Fruit fly (Drosophila melanogaster) whole organism, pupa: ENCODE results near the gene rasp.
A peak's percentile ranks its signal among the peaks of the same experiment; 100 is the strongest.

ENCODE experiments used
- CG10348 ChIP-seq: fragments of 200-800 bp; sonication (Bioruptor generic); IDR thresholded peaks from 2 replicates; pipeline ENCODE4 v1.3.6; 2022; ENCODE audit warnings: missing biosample characterization, missing genetic modification characterization
- CG12605 ChIP-seq: fragments of 200-800 bp; sonication (Bioruptor generic); IDR thresholded peaks from 2 replicates; pipeline ENCODE4 v1.3.6; 2022; ENCODE audit warnings: missing biosample characterization, missing genetic modification characterization
- CG14655 ChIP-seq: fragments of 200-800 bp; sonication (Bioruptor generic); optimal IDR thresholded peaks from 3 replicates; lab custom pipeline; 2017; ENCODE audit warnings: mild to moderate bottlenecking, missing biosample characterization, missing genetic modification reagents, missing genetic modification characterization
- CG32121 ChIP-seq: fragments of 200-800 bp; sonication (Bioruptor generic); IDR thresholded peaks from 2 replicates; pipeline ENCODE4 v1.3.6; 2022; ENCODE audit warnings: missing biosample characterization, missing genetic modification characterization
- CG8159 ChIP-seq: fragments of 200-800 bp; sonication (Bioruptor generic); optimal IDR thresholded peaks from 3 replicates; lab custom pipeline; 2018; ENCODE audit warnings: missing biosample characterization, mild to moderate bottlenecking, missing genetic modification characterization, moderate library complexity
- D1 ChIP-seq: fragments of 200-800 bp; sonication (Bioruptor generic); optimal IDR thresholded peaks from 2 replicates; lab custom pipeline; 2018; ENCODE audit warnings: missing biosample characterization, mild to moderate bottlenecking, missing genetic modification characterization, moderate library complexity
- EcR ChIP-seq: fragments of 200-800 bp; sonication (Bioruptor generic); optimal IDR thresholded peaks from 3 replicates; lab custom pipeline; 2019; ENCODE audit warnings: missing biosample characterization, missing genetic modification characterization, mild to moderate bottlenecking, moderate library complexity, missing genetic modification reagents
- Pif1A ChIP-seq: fragments of 200-800 bp; sonication (Bioruptor generic); optimal IDR thresholded peaks from 3 replicates; lab custom pipeline; 2016; ENCODE audit warnings: missing biosample characterization, missing genetic modification characterization
- Pif1B ChIP-seq: fragments of 200-800 bp; sonication (Bioruptor generic); optimal IDR thresholded peaks from 3 replicates; lab custom pipeline; 2016; ENCODE audit warnings: missing biosample characterization, missing genetic modification characterization
- Snoo ChIP-seq: fragments of 200-800 bp; sonication (Bioruptor generic); optimal IDR thresholded peaks from 3 replicates; lab custom pipeline; 2017; ENCODE audit warnings: missing biosample characterization, mild to moderate bottlenecking, missing genetic modification characterization, inconsistent platforms
- rn ChIP-seq: fragments of 200-800 bp; sonication (Bioruptor generic); IDR thresholded peaks from 2 replicates; pipeline ENCODE4 v1.3.6; 2022; ENCODE audit warnings: missing biosample characterization, missing genetic modification characterization

dm6 chr3L:3194059-3194458, 32.1 kb downstream of the rasp start:
- TF ChIP-seq rn (GFP tag; lab: Robert Waterston, UW) (peak; percentile 96), Pif1A (peak; percentile 98), Snoo (tag; lab: Kevin White, UChicago) (peak; percentile 94), CG8159 (tag; lab: Kevin White, UChicago) (peak; percentile 94), Pif1B (GFP tag; lab: Kevin White, UChicago) (peak; percentile 98), CG12605 (GFP tag; lab: Robert Waterston, UW) (peak; percentile 99), D1 (tag; lab: Kevin White, UChicago) (no peak), CG10348 (peak; percentile 84), CG14655 (GFP tag; lab: Kevin White, UChicago) (peak; percentile 96), CG32121 (GFP tag; lab: Robert Waterston, UW) (peak; percentile 98), EcR (no peak)
